Fruit fly (Drosophila melanogaster) whole organism, pupa: Measurements from ENCODE around the gene DnaJ-H.
A peak's percentile ranks its signal among the peaks of the same experiment; 100 is the strongest.

ENCODE experiments used
- CG10348 ChIP-seq: fragments of 200-800 bp; sonication (Bioruptor generic); IDR thresholded peaks from 2 replicates; pipeline ENCODE4 v1.3.6; 2022; ENCODE audit warnings: missing biosample characterization, missing genetic modification characterization
- CG12605 ChIP-seq: fragments of 200-800 bp; sonication (Bioruptor generic); IDR thresholded peaks from 2 replicates; pipeline ENCODE4 v1.3.6; 2022; ENCODE audit warnings: missing biosample characterization, missing genetic modification characterization
- CG13204 ChIP-seq: fragments of 200-800 bp; sonication (Bioruptor generic); optimal IDR thresholded peaks from 2 replicates; lab custom pipeline; 2018; ENCODE audit warnings: missing biosample characterization, mild to moderate bottlenecking, missing genetic modification characterization, moderate library complexity
- CG14655 ChIP-seq: fragments of 200-800 bp; sonication (Bioruptor generic); optimal IDR thresholded peaks from 3 replicates; lab custom pipeline; 2017; ENCODE audit warnings: mild to moderate bottlenecking, missing biosample characterization, missing genetic modification reagents, missing genetic modification characterization
- CG15710 ChIP-seq: fragments of 200-800 bp; sonication (Bioruptor generic); optimal IDR thresholded peaks from 2 replicates; lab custom pipeline; 2018; ENCODE audit warnings: missing biosample characterization, mild to moderate bottlenecking, missing genetic modification characterization, moderate library complexity
- CG17806 ChIP-seq: fragments of 200-800 bp; sonication (Bioruptor generic); optimal IDR thresholded peaks from 2 replicates; lab custom pipeline; 2018; ENCODE audit warnings: missing biosample characterization, mild to moderate bottlenecking, missing genetic modification characterization, moderate library complexity
- CG32121 ChIP-seq: fragments of 200-800 bp; sonication (Bioruptor generic); IDR thresholded peaks from 2 replicates; pipeline ENCODE4 v1.3.6; 2022; ENCODE audit warnings: missing biosample characterization, missing genetic modification characterization
- CG34367 ChIP-seq: fragments of 200-800 bp; sonication (Bioruptor generic); optimal IDR thresholded peaks from 2 replicates; lab custom pipeline; 2018; ENCODE audit warnings: missing biosample characterization, mild to moderate bottlenecking, missing genetic modification characterization
- CG4496 ChIP-seq: fragments of 200-800 bp; sonication (Bioruptor generic); IDR thresholded peaks from 3 replicates; pipeline ENCODE4 v1.3.6; 2022; ENCODE audit warnings: missing biosample characterization, missing genetic modification characterization
- CG8159 ChIP-seq: fragments of 200-800 bp; sonication (Bioruptor generic); optimal IDR thresholded peaks from 3 replicates; lab custom pipeline; 2018; ENCODE audit warnings: missing biosample characterization, mild to moderate bottlenecking, missing genetic modification characterization, moderate library complexity
- CG8301 ChIP-seq: fragments of 200-800 bp; sonication (Bioruptor generic); optimal IDR thresholded peaks from 2 replicates; lab custom pipeline; 2018; ENCODE audit warnings: missing biosample characterization, mild to moderate bottlenecking, missing genetic modification characterization
- CG9948 ChIP-seq: fragments of 200-800 bp; sonication (Bioruptor generic); optimal IDR thresholded peaks from 2 replicates; lab custom pipeline; 2018; ENCODE audit warnings: missing biosample characterization, mild to moderate bottlenecking, missing genetic modification characterization, moderate library complexity
- D1 ChIP-seq: fragments of 200-800 bp; sonication (Bioruptor generic); optimal IDR thresholded peaks from 2 replicates; lab custom pipeline; 2018; ENCODE audit warnings: missing biosample characterization, mild to moderate bottlenecking, missing genetic modification characterization, moderate library complexity
- EcR ChIP-seq: fragments of 200-800 bp; sonication (Bioruptor generic); optimal IDR thresholded peaks from 3 replicates; lab custom pipeline; 2019; ENCODE audit warnings: missing biosample characterization, missing genetic modification characterization, mild to moderate bottlenecking, moderate library complexity, missing genetic modification reagents
- Ets98B ChIP-seq: fragments of 200-800 bp; sonication (Bioruptor generic); IDR thresholded peaks from 2 replicates; pipeline ENCODE4 v1.3.6; 2022; ENCODE audit warnings: missing biosample characterization, missing genetic modification characterization
- Pif1A ChIP-seq: fragments of 200-800 bp; sonication (Bioruptor generic); optimal IDR thresholded peaks from 3 replicates; lab custom pipeline; 2016; ENCODE audit warnings: missing biosample characterization, missing genetic modification characterization
- Pif1B ChIP-seq: fragments of 200-800 bp; sonication (Bioruptor generic); optimal IDR thresholded peaks from 3 replicates; lab custom pipeline; 2016; ENCODE audit warnings: missing biosample characterization, missing genetic modification characterization
- Snoo ChIP-seq: fragments of 200-800 bp; sonication (Bioruptor generic); optimal IDR thresholded peaks from 3 replicates; lab custom pipeline; 2017; ENCODE audit warnings: missing biosample characterization, mild to moderate bottlenecking, missing genetic modification characterization, inconsistent platforms
- fd96Ca ChIP-seq: fragments of 200-800 bp; sonication (Bioruptor generic); IDR thresholded peaks from 3 replicates; pipeline ENCODE4 v1.3.6; 2022; ENCODE audit warnings: missing biosample characterization, missing genetic modification characterization
- gl ChIP-seq: fragments of 200-800 bp; sonication (Bioruptor generic); optimal IDR thresholded peaks from 2 replicates; lab custom pipeline; 2018; ENCODE audit warnings: missing biosample characterization, mild to moderate bottlenecking, missing genetic modification characterization
- rn ChIP-seq: fragments of 200-800 bp; sonication (Bioruptor generic); IDR thresholded peaks from 2 replicates; pipeline ENCODE4 v1.3.6; 2022; ENCODE audit warnings: missing biosample characterization, missing genetic modification characterization

Gene DnaJ-H

DNA sequence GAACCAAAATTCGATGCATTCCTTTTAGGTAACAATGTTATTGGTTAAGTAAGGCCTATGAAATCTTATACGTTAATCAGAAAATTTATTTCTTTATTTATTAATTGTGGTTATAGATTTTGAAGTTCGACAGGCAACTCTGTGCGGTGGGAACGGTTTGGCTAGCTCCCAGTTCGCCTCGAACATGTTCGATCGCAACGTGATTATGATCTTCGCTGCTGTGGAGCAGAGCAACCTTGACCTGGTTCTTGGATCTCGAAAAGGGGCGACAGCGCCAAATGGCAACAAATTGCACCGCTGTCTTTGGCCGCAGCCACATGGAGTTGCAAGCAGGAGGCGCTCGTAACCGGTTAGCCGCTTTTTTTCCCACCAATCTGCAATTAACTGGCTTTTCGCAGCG, 11.6 kb downstream of the DnaJ-H start:
- peak; percentile 45 for TF ChIP-seq EcR (GFP tag; lab: Kevin White, UChicago)
- no peak for TF ChIP-seq CG32121 (GFP tag; lab: Robert Waterston, UW)

DNA sequence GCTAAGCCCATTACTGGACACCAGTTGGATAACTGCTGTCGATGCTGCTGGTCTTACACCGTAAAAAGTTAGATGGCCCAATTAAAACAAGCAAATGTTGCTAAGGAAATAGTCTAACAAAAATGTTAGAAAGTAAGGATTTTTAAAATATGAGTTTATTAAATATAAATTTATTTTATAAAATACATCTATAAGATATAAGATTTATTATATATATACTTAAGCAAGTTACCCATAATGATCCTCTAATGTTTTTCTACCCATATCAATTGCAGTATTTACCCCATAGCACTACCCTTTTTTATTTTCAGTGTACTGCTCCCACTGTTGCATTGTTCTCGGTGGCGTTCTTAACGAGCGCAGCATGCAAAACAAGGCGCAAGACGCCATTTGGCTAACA, 19.6 kb downstream of the DnaJ-H start:
- TF ChIP-seq Ets98B (GFP tag; lab: Robert Waterston, UW) (no peak), CG13204 (GFP tag; lab: Kevin White, UChicago) (peak; percentile 41), CG32121 (GFP tag; lab: Robert Waterston, UW) (0 out of 2 replicates have a peak, but pooled peaks have one; percentile 25), gl (tag; lab: Kevin White, UChicago) (peak; percentile 24), Pif1B (GFP tag; lab: Kevin White, UChicago) (no peak), D1 (tag; lab: Kevin White, UChicago) (peak; percentile 56), EcR (GFP tag; lab: Kevin White, UChicago) (no peak), CG12605 (no peak), CG14655 (GFP tag; lab: Kevin White, UChicago) (peak; percentile 75), CG17806 (tag; lab: Kevin White, UChicago) (peak; percentile 81), CG8159 (tag; lab: Kevin White, UChicago) (peak; percentile 89), CG15710 (tag; lab: Kevin White, UChicago) (peak; percentile 83), CG9948 (peak; percentile 86), rn (GFP tag; lab: Robert Waterston, UW) (no peak), CG34367 (tag; lab: Kevin White, UChicago) (peak; percentile 68), CG8301 (tag; lab: Kevin White, UChicago) (peak; percentile 37), Snoo (tag; lab: Kevin White, UChicago) (peak; percentile 43)

DNA sequence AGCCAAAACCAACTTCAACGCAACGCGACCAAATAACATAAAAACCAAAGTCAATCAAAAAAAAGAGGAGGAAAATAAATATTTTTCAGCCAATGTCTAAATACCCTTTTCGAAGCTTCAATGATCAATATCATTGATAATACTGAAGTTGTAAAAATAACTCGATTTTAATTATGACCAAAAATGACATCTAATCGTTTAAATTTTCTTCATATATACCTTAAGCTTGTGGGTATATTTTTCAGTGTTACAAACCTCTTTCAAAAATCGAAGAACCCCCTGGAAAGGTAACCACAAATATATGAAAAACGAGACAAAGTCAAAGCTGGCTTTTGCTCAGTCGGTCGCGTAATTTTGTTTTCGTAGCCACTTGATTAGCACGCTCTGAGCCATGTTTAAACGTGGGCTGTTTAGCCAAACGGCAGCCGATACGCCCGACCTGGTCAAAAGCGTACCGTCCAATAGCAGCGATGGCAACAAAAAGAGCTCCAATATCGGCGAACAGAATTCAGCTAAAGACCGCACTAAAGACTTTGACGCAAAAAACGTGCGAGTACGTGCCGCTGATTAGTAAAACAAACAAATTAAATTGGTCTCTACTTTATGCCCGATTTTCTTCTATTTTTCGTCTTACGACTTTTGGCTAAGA, 20.7 kb downstream of the DnaJ-H start:
- TF ChIP-seq CG34367 (tag; lab: Kevin White, UChicago) = no peak
- TF ChIP-seq fd96Ca (GFP tag; lab: Robert Waterston, UW) = 0 out of 3 replicates have a peak, but pooled peaks have one; percentile 23
- peak; percentile 50; the same call in 1 of the 2 replicates for TF ChIP-seq rn (GFP tag; lab: Robert Waterston, UW)
- peak; percentile 1 for TF ChIP-seq CG17806 (tag; lab: Kevin White, UChicago)
- peak; percentile 73 for TF ChIP-seq CG32121 (GFP tag; lab: Robert Waterston, UW)
- TF ChIP-seq CG8159 (tag; lab: Kevin White, UChicago) = peak; percentile 24
- TF ChIP-seq gl (tag; lab: Kevin White, UChicago) = no peak
- TF ChIP-seq EcR (GFP tag; lab: Kevin White, UChicago) = no peak
- TF ChIP-seq Pif1B (GFP tag; lab: Kevin White, UChicago) = peak; percentile 8
- no peak for TF ChIP-seq Snoo (tag; lab: Kevin White, UChicago)
- no peak for TF ChIP-seq CG9948
- no peak for TF ChIP-seq CG15710 (tag; lab: Kevin White, UChicago)
- peak; percentile 30 for TF ChIP-seq CG14655 (GFP tag; lab: Kevin White, UChicago)
- no peak for TF ChIP-seq CG10348 (GFP tag; lab: Robert Waterston, UW)
- TF ChIP-seq CG12605 = no peak
- no peak for TF ChIP-seq D1 (tag; lab: Kevin White, UChicago)
- 0 out of 2 replicates have a peak, but pooled peaks have one; percentile 34 for TF ChIP-seq Ets98B (GFP tag; lab: Robert Waterston, UW)
- peak; percentile 18 for TF ChIP-seq CG8301 (tag; lab: Kevin White, UChicago)
- TF ChIP-seq CG13204 (GFP tag; lab: Kevin White, UChicago) = no peak
- peak; percentile 66; the same call in 2 of the 3 replicates for TF ChIP-seq CG4496 (GFP tag; lab: Robert Waterston, UW)
- no peak for TF ChIP-seq Pif1A

dm6 chr2L:13143522-13143921, 22.4 kb downstream of the DnaJ-H start, which contains the start of gene CG16978:
Gene CG16978 (minus strand): TSS chr2L:13143622.
- TF ChIP-seq CG13204 (GFP tag; lab: Kevin White, UChicago) (no peak), CG32121 (GFP tag; lab: Robert Waterston, UW) (no peak), CG12605 (no peak), CG9948 (no peak), Snoo (tag; lab: Kevin White, UChicago) (no peak), CG4496 (GFP tag; lab: Robert Waterston, UW) (no peak), CG15710 (tag; lab: Kevin White, UChicago) (no peak), rn (GFP tag; lab: Robert Waterston, UW) (no peak)

- no peak for TF ChIP-seq CG8159 (tag; lab: Kevin White, UChicago)
- no peak for TF ChIP-seq CG15710 (tag; lab: Kevin White, UChicago)
- TF ChIP-seq gl (tag; lab: Kevin White, UChicago) = no peak
- no peak for TF ChIP-seq CG13204 (GFP tag; lab: Kevin White, UChicago)
- no peak for TF ChIP-seq Ets98B (GFP tag; lab: Robert Waterston, UW)
Measured at dm6 chr2L:13142803-13143202, 23.1 kb downstream of the DnaJ-H start, which contains the start of gene CG9928. Gene CG9928 (minus strand): TSS chr2L:13142903.

DNA sequence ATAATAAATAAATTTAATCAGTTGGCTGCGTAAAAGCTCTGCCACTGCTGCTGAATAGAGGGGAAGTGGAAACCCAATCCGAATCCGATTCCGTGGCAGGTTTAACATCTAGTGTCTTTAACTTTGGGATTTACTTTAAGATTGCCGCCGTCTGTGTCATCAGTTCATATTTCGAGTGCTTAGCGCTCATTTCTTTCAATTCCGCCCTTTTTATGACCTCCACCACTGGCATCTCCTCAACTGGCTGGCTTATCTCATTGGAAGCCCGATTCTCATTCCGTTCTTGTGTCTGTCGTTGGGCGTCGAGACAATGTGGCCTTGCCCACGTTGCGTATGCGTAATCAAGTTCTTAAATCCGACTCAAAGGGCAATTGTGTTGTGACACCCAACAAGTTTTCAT, 25.0 kb downstream of the DnaJ-H start:
- TF ChIP-seq CG10348 (GFP tag; lab: Robert Waterston, UW) (no peak), CG9948 (no peak), CG13204 (GFP tag; lab: Kevin White, UChicago) (no peak), CG32121 (GFP tag; lab: Robert Waterston, UW) (no peak), CG8159 (tag; lab: Kevin White, UChicago) (no peak), CG34367 (tag; lab: Kevin White, UChicago) (no peak), rn (GFP tag; lab: Robert Waterston, UW) (no peak), CG12605 (no peak), EcR (GFP tag; lab: Kevin White, UChicago) (no peak), CG14655 (GFP tag; lab: Kevin White, UChicago) (no peak), CG15710 (tag; lab: Kevin White, UChicago) (no peak), Pif1A (no peak), D1 (tag; lab: Kevin White, UChicago) (no peak), fd96Ca (GFP tag; lab: Robert Waterston, UW) (no peak), Snoo (tag; lab: Kevin White, UChicago) (no peak), CG4496 (GFP tag; lab: Robert Waterston, UW) (no peak), CG17806 (tag; lab: Kevin White, UChicago) (no peak), Ets98B (GFP tag; lab: Robert Waterston, UW) (no peak)
